Fruit fly (Drosophila melanogaster) whole organism, embryonic: ENCODE measurements around the gene PGRP-LE.

Experiments
- Antp ChIP-seq: fragments of 200-800 bp; sonication (Bioruptor generic); optimal IDR thresholded peaks from 3 replicates; lab custom pipeline; 2016; ENCODE audit warnings: missing biosample characterization, missing genetic modification characterization
- Blimp-1 ChIP-seq: fragments of 200-800 bp; sonication (Bioruptor generic); optimal IDR thresholded peaks from 3 replicates; lab custom pipeline; 2018; ENCODE audit warnings: missing biosample characterization, missing genetic modification characterization, mild to moderate bottlenecking, moderate library complexity, missing genetic modification reagents
- CG12104 ChIP-seq: fragments of 200-800 bp; sonication (Bioruptor generic); optimal IDR thresholded peaks from 3 replicates; lab custom pipeline; 2016; ENCODE audit warnings: missing biosample characterization, missing genetic modification characterization
- CG12236 ChIP-seq: fragments of 200-800 bp; sonication (Bioruptor generic); optimal IDR thresholded peaks from 2 replicates; lab custom pipeline; 2016; ENCODE audit warnings: missing biosample characterization, missing genetic modification characterization
- CG15514 ChIP-seq: fragments of 200-800 bp; sonication (Bioruptor generic); optimal IDR thresholded peaks from 3 replicates; lab custom pipeline; 2017; ENCODE audit warnings: missing biosample characterization, missing genetic modification characterization, mild to moderate bottlenecking, moderate library complexity, missing genetic modification reagents
- CG16779 ChIP-seq: fragments of 200-800 bp; sonication (Bioruptor generic); IDR thresholded peaks from 2 replicates; pipeline ENCODE4 v1.3.6; 2022; ENCODE audit warnings: missing biosample characterization, missing genetic modification characterization
- CG18619 ChIP-seq: fragments of 200-800 bp; sonication (Bioruptor generic); optimal IDR thresholded peaks from 3 replicates; lab custom pipeline; 2017; ENCODE audit warnings: missing biosample characterization, mild to moderate bottlenecking, missing genetic modification characterization
- CG2199 ChIP-seq: fragments of 200-800 bp; sonication (Bioruptor generic); IDR thresholded peaks from 3 replicates; pipeline ENCODE4 v1.3.6; 2022; ENCODE audit warnings: missing biosample characterization, missing genetic modification characterization
- CG31365 ChIP-seq: fragments of 200-800 bp; sonication (Bioruptor generic); optimal IDR thresholded peaks from 2 replicates; lab custom pipeline; 2018; ENCODE audit warnings: missing biosample characterization, mild to moderate bottlenecking, missing genetic modification characterization
- CG31388 ChIP-seq: fragments of 200-800 bp; sonication (Bioruptor generic); optimal IDR thresholded peaks from 2 replicates; lab custom pipeline; 2016; ENCODE audit warnings: missing biosample characterization, missing genetic modification characterization
- CG6175 ChIP-seq: fragments of 200-800 bp; sonication (Bioruptor generic); IDR thresholded peaks from 3 replicates; pipeline ENCODE4 v1.3.6; 2022; ENCODE audit warnings: missing biosample characterization, missing genetic modification characterization
- CG6689 ChIP-seq: fragments of 200-800 bp; sonication (Bioruptor generic); IDR thresholded peaks from 2 replicates; pipeline ENCODE4 v1.3.6; 2022; ENCODE audit warnings: missing biosample characterization, missing genetic modification characterization
- CG7839 ChIP-seq: fragments of 200-800 bp; sonication (Bioruptor generic); optimal IDR thresholded peaks from 3 replicates; lab custom pipeline; 2018; ENCODE audit warnings: missing biosample characterization, mild to moderate bottlenecking, missing genetic modification characterization, moderate library complexity
- Deaf1 ChIP-seq: fragments of 200-800 bp; optimal IDR thresholded peaks from 3 replicates; lab custom pipeline; 2019; ENCODE audit warnings: missing biosample characterization, mild to moderate bottlenecking, missing genetic modification characterization, moderate library complexity
- Dfd ChIP-seq, 2 experiments: fragments of >200 bp; optimal IDR thresholded peaks; 2 replicates each; lab custom pipeline; 2017; ENCODE audit warnings: missing biosample characterization in 2 of 2, missing genetic modification characterization in 2 of 2
- Ets97D ChIP-seq: fragments of 200-800 bp; sonication (Bioruptor generic); optimal IDR thresholded peaks from 3 replicates; lab custom pipeline; 2016; ENCODE audit warnings: missing biosample characterization, missing genetic modification characterization
- Gsc ChIP-seq: fragments of 200-800 bp; sonication (Bioruptor generic); IDR thresholded peaks from 2 replicates; pipeline ENCODE4 v1.3.6; 2022; ENCODE audit warnings: missing biosample characterization, missing genetic modification characterization
- Hmr ChIP-seq: fragments of 200-800 bp; sonication (Bioruptor generic); optimal IDR thresholded peaks from 3 replicates; lab custom pipeline; 2017; ENCODE audit warnings: mild to moderate bottlenecking, missing biosample characterization, missing genetic modification reagents, missing genetic modification characterization
- Jarid2 ChIP-seq: fragments of 200-800 bp; sonication (Bioruptor generic); optimal IDR thresholded peaks from 3 replicates; lab custom pipeline; 2017; ENCODE audit warnings: mild to moderate bottlenecking, missing biosample characterization, missing genetic modification reagents, missing genetic modification characterization
- MTF-1 ChIP-seq: fragments of 200-800 bp; sonication (Bioruptor generic); optimal IDR thresholded peaks from 2 replicates; lab custom pipeline; 2018; ENCODE audit warnings: missing biosample characterization, mild to moderate bottlenecking, missing genetic modification characterization, borderline replicate concordance
- Mes4 ChIP-seq: fragments of 200-800 bp; sonication (Bioruptor generic); optimal IDR thresholded peaks from 2 replicates; lab custom pipeline; 2016; ENCODE audit warnings: missing biosample characterization, missing genetic modification characterization
- NfI ChIP-seq: fragments of 200-800 bp; sonication (Bioruptor generic); optimal IDR thresholded peaks from 3 replicates; lab custom pipeline; 2018; ENCODE audit warnings: missing biosample characterization, mild to moderate bottlenecking, missing genetic modification characterization, moderate library complexity
- Poxn ChIP-seq: fragments of 200-800 bp; sonication (Bioruptor generic); IDR thresholded peaks from 2 replicates; pipeline ENCODE4 v1.3.6; 2022; ENCODE audit warnings: missing biosample characterization, missing genetic modification characterization
- Ravus ChIP-seq: fragments of 200-800 bp; sonication (Bioruptor generic); IDR thresholded peaks from 2 replicates; pipeline ENCODE4 v1.3.6; 2022; ENCODE audit warnings: missing biosample characterization, missing genetic modification characterization
- Sox100B ChIP-seq: fragments of 200-800 bp; sonication (Bioruptor generic); optimal IDR thresholded peaks from 3 replicates; lab custom pipeline; 2018; ENCODE audit warnings: missing biosample characterization, mild to moderate bottlenecking, missing genetic modification characterization
- Sox102F ChIP-seq: fragments of 200-800 bp; sonication (Bioruptor generic); optimal IDR thresholded peaks from 2 replicates; lab custom pipeline; 2018; ENCODE audit warnings: missing biosample characterization, mild to moderate bottlenecking, missing genetic modification characterization, moderate library complexity
- TFAM ChIP-seq: fragments of 200-800 bp; sonication (Bioruptor generic); optimal IDR thresholded peaks from 2 replicates; lab custom pipeline; 2017; ENCODE audit warnings: missing biosample characterization, missing genetic modification characterization, inconsistent platforms
- Vsx1 ChIP-seq: fragments of 200-800 bp; sonication (Bioruptor generic); optimal IDR thresholded peaks from 2 replicates; lab custom pipeline; 2017; ENCODE audit warnings: missing biosample characterization, mild to moderate bottlenecking, missing genetic modification characterization, missing genetic modification reagents
- abd-A ChIP-seq: fragments of 200-800 bp; sonication (Bioruptor generic); optimal IDR thresholded peaks from 3 replicates; lab custom pipeline; 2019; ENCODE audit warnings: missing biosample characterization, mild to moderate bottlenecking, missing genetic modification characterization, moderate library complexity
- al ChIP-seq: fragments of 200-800 bp; sonication (Bioruptor generic); IDR thresholded peaks from 2 replicates; pipeline ENCODE4 v1.3.6; 2022; ENCODE audit warnings: missing biosample characterization, missing genetic modification characterization
- bowl ChIP-seq: fragments of 200-800 bp; sonication (Bioruptor generic); IDR thresholded peaks from 2 replicates; pipeline ENCODE4 v1.3.6; 2022; ENCODE audit warnings: missing biosample characterization, missing genetic modification characterization
- chif ChIP-seq, 2 experiments: fragments of 200-800 bp; sonication (Bioruptor generic); optimal IDR thresholded peaks; 3 replicates each; lab custom pipeline; 2016; ENCODE audit warnings: missing biosample characterization in 2 of 2, missing genetic modification characterization in 2 of 2
- crol ChIP-seq: fragments of 200-800 bp; sonication (Bioruptor generic); IDR thresholded peaks from 2 replicates; pipeline ENCODE4 v1.3.6; 2022; ENCODE audit warnings: missing biosample characterization, missing genetic modification characterization
- emc ChIP-seq: fragments of 200-800 bp; sonication (Bioruptor generic); optimal IDR thresholded peaks from 2 replicates; lab custom pipeline; 2016; ENCODE audit warnings: missing biosample characterization, missing genetic modification characterization
- en ChIP-seq: fragments of 200-800 bp; sonication (Bioruptor generic); optimal IDR thresholded peaks from 2 replicates; lab custom pipeline; 2016; ENCODE audit warnings: missing biosample characterization, missing genetic modification characterization
- exex ChIP-seq: fragments of 200-800 bp; sonication (Bioruptor generic); optimal IDR thresholded peaks from 4 replicates; lab custom pipeline; 2018; ENCODE audit warnings: missing biosample characterization, mild to moderate bottlenecking, missing genetic modification characterization, moderate library complexity
- hb ChIP-seq: fragments of 200-800 bp; sonication (Bioruptor generic); IDR thresholded peaks from 3 replicates; pipeline ENCODE4 v1.3.6; 2022; ENCODE audit warnings: missing biosample characterization, missing genetic modification characterization; ENCODE audit not compliant: partially characterized antibody
- ind ChIP-seq: fragments of 200-800 bp; sonication (Bioruptor generic); optimal IDR thresholded peaks from 3 replicates; lab custom pipeline; 2016; ENCODE audit warnings: missing biosample characterization, missing genetic modification characterization
- jigr1 ChIP-seq: fragments of 200-800 bp; sonication (Bioruptor generic); IDR thresholded peaks from 3 replicates; pipeline ENCODE4 v1.3.6; 2022; ENCODE audit warnings: missing biosample characterization, missing genetic modification characterization
- klu ChIP-seq: fragments of 200-800 bp; sonication (Bioruptor generic); IDR thresholded peaks from 2 replicates; pipeline ENCODE4 v1.3.6; 2022; ENCODE audit warnings: missing biosample characterization, missing genetic modification characterization
- pan ChIP-seq, 4 experiments: fragments of >200 bp in 3 of 4; fragments of 200-800 bp in 1 of 4; sonication (Bioruptor generic) in 1 of 4; optimal IDR thresholded peaks in 3 of 4; IDR thresholded peaks in 1 of 4; 2 replicates each; pipeline versions ENCODE4 v1.3.6 to Lab custom; 2017 to 2022; ENCODE audit warnings: missing biosample characterization in 2 of 4, missing genetic modification characterization in 2 of 4, mixed read lengths in 1 of 4
- pita ChIP-seq: fragments of 200-800 bp; sonication (Bioruptor generic); optimal IDR thresholded peaks from 2 replicates; lab custom pipeline; 2017; ENCODE audit warnings: missing biosample characterization, mild to moderate bottlenecking, missing genetic modification characterization
- pros ChIP-seq: fragments of 200-800 bp; sonication (Bioruptor generic); optimal IDR thresholded peaks from 3 replicates; lab custom pipeline; 2019; ENCODE audit warnings: missing biosample characterization, mild to moderate bottlenecking, missing genetic modification characterization, moderate library complexity
- scrt ChIP-seq: fragments of 200-800 bp; sonication (Bioruptor generic); optimal IDR thresholded peaks from 2 replicates; lab custom pipeline; 2018; ENCODE audit warnings: missing biosample characterization, mild to moderate bottlenecking, missing genetic modification characterization, moderate library complexity
- sens-2 ChIP-seq: fragments of 200-800 bp; sonication (Bioruptor generic); IDR thresholded peaks from 2 replicates; pipeline ENCODE4 v1.3.6; 2022; ENCODE audit warnings: missing biosample characterization, missing genetic modification characterization
- shn ChIP-seq: fragments of 200-800 bp; sonication (Bioruptor generic); optimal IDR thresholded peaks from 3 replicates; lab custom pipeline; 2016; ENCODE audit warnings: missing biosample characterization, missing genetic modification characterization
- slp2 ChIP-seq: fragments of 200-800 bp; sonication (Bioruptor generic); optimal IDR thresholded peaks from 2 replicates; lab custom pipeline; 2016; ENCODE audit warnings: missing biosample characterization, missing genetic modification characterization
- twi ChIP-seq: fragments of 200-800 bp; optimal IDR thresholded peaks from 2 replicates; lab custom pipeline; 2019; ENCODE audit warnings: missing biosample characterization, mild to moderate bottlenecking, missing genetic modification characterization, moderate library complexity
- wor ChIP-seq: fragments of 200-800 bp; sonication (Bioruptor generic); IDR thresholded peaks from 2 replicates; pipeline ENCODE4 v1.3.6; 2022; ENCODE audit warnings: missing biosample characterization, missing genetic modification characterization
- zen ChIP-seq: fragments of 200-800 bp; sonication (Bioruptor generic); optimal IDR thresholded peaks from 3 replicates; lab custom pipeline; 2018; ENCODE audit warnings: missing biosample characterization, mild to moderate bottlenecking, missing genetic modification characterization, moderate library complexity

Gene PGRP-LE

dm6 chrX:15802880-15803650 lies 615 bp downstream of the PGRP-LE start:
- TF ChIP-seq shn (GFP tag; lab: Kevin White, UChicago) (no peak), crol (GFP tag; lab: Robert Waterston, UW) (no peak), pan (optimal IDR thresholded peaks at IDR 0.05; lab: Kevin White, UChicago) (no peak), pan (GFP tag; optimal IDR thresholded peaks at IDR 0.05 in 1 of 2, IDR thresholded peaks at IDR 0.05 in 1 of 2) (no peak), wor (no peak), CG15514 (GFP tag; lab: Kevin White, UChicago) (peak; percentile 47), al (GFP tag; lab: Robert Waterston, UW) (no peak), twi (tag; lab: Kevin White, UChicago) (no peak), sens-2 (GFP tag; lab: Robert Waterston, UW) (no peak), Dfd (GFP tag; optimal IDR thresholded peaks at IDR 0.05; lab: Kevin White, UChicago) (no peak), CG7839 (tag; lab: Kevin White, UChicago) (peak; percentile 18), NfI (GFP tag; lab: Kevin White, UChicago) (peak; percentile 23), CG6175 (no peak), Blimp-1 (GFP tag; lab: Kevin White, UChicago) (no peak), Sox100B (GFP tag; lab: Kevin White, UChicago) (peak; percentile 20), Antp (GFP tag; lab: Kevin White, UChicago) (no peak), CG12236 (no peak), CG6689 (GFP tag; lab: Robert Waterston, UW) (no peak), slp2 (GFP tag; lab: Kevin White, UChicago) (no peak), hb (GFP tag; lab: Robert Waterston, UW) (peak; percentile 70; the same call in 2 of the 3 replicates), CG12104 (GFP tag; lab: Kevin White, UChicago) (no peak), MTF-1 (no peak), Ets97D (GFP tag; lab: Kevin White, UChicago) (no peak), Poxn (no peak), zen (tag; lab: Kevin White, UChicago) (peak; percentile 17), Hmr (peak; percentile 58), CG18619 (GFP tag; lab: Kevin White, UChicago) (no peak), Mes4 (GFP tag; lab: Kevin White, UChicago) (no peak), abd-A (tag; lab: Kevin White, UChicago) (no peak), CG16779 (GFP tag; lab: Robert Waterston, UW) (no peak), CG2199 (GFP tag; lab: Robert Waterston, UW) (no peak), pros (GFP tag; lab: Kevin White, UChicago) (no peak), jigr1 (GFP tag; lab: Robert Waterston, UW) (no peak), Gsc (GFP tag; lab: Robert Waterston, UW) (no peak), emc (no peak), Sox102F (GFP tag; lab: Kevin White, UChicago) (no peak), ind (GFP tag; lab: Kevin White, UChicago) (peak; percentile 3), Ravus (no peak), en (no peak), Jarid2 (no peak), klu (no peak), TFAM (no peak), scrt (GFP tag; lab: Kevin White, UChicago) (peak; percentile 14), pita (GFP tag; lab: Kevin White, UChicago) (no peak), Deaf1 (no peak), bowl (no peak), chif (GFP tag; optimal IDR thresholded peaks at IDR 0.05; lab: Kevin White, UChicago) (no peak), exex (tag; lab: Kevin White, UChicago) (peak; percentile 27), CG31388 (GFP tag; lab: Kevin White, UChicago) (no peak), Vsx1 (no peak), CG31365 (tag; lab: Kevin White, UChicago) (no peak)
